Fruit fly (Drosophila melanogaster): ENCODE data around the gene CG9377.
A peak's percentile ranks its signal among the peaks of the same experiment; 100 is the strongest.

Gene CG9377

DNA sequence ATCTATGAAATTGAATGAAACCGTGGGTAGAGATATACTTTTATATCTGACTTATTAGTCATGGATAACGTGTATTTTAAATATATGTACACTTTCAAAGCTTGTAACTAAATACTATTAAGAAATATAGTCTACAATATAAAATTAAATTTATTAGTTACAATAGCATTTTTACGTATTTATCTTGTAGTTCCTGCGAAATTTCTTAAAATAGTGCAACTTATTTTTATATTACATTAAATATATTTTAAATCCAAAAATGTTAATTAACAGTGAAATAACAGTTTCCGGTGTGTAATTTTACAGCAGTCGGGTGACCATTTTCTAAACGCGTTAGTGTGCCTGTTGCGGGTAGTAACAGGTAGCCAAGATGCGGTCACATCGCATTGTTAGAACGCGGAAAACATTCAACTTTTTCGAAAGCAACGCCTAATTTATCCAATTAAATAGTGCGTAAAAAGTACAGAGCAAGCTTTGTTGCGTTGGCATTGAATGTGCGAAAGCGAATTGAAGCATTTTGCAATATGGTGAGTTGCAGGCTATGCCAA lies 37.3 kb upstream of the CG9377 start, which contains the start of the genes CG10859 and CG7110 (continued):
- TF ChIP-seq CG10267 (tag; optimal IDR thresholded peaks at IDR 0.05) (peak; percentile 60), slp2 (GFP tag; optimal IDR thresholded peaks at IDR 0.05) (no peak), dati (GFP tag; IDR thresholded peaks at IDR 0.05) (no peak), toy (GFP tag; IDR thresholded peaks at IDR 0.05) (no peak), CG4282 (GFP tag; optimal IDR thresholded peaks at IDR 0.05) (no peak), sens-2 (GFP tag; IDR thresholded peaks at IDR 0.05) (peak; percentile 33; the same call in 1 of the 2 replicates), CG11504 (tag; optimal IDR thresholded peaks at IDR 0.05) (peak; percentile 48), CG34422 (GFP tag; IDR thresholded peaks at IDR 0.05) (peak; percentile 27; the same call in 1 of the 3 replicates), BtbVII (GFP tag; optimal IDR thresholded peaks at IDR 0.05) (peak; percentile 31), Lhr (GFP tag; optimal IDR thresholded peaks at IDR 0.05) (peak; percentile 50), CG17328 (GFP tag; IDR thresholded peaks at IDR 0.05) (peak; percentile 14; the same call in 1 of the 2 replicates), CG12744 (GFP tag; optimal IDR thresholded peaks at IDR 0.05) (no peak), CoRest (tag; optimal IDR thresholded peaks at IDR 0.05) (peak; percentile 64), pb (GFP tag; optimal IDR thresholded peaks at IDR 0.05) (peak; percentile 27), tup (GFP tag; optimal IDR thresholded peaks at IDR 0.05) (no peak), CG1647 (GFP tag; optimal IDR thresholded peaks at IDR 0.05) (no peak), gsb (GFP tag; IDR thresholded peaks at IDR 0.05) (no peak), CG7839 (tag; optimal IDR thresholded peaks at IDR 0.05) (peak; percentile 40), fd3F (GFP tag; optimal IDR thresholded peaks at IDR 0.05) (no peak), CG18619 (GFP tag; optimal IDR thresholded peaks at IDR 0.05) (peak; percentile 65), CG15479 (GFP tag; optimal IDR thresholded peaks at IDR 0.05) (no peak), tap (tag; optimal IDR thresholded peaks at IDR 0.05) (peak; percentile 28), hbn (GFP tag; IDR thresholded peaks at IDR 0.05; ENCODE audit: partially characterized antibody) (no peak), chif (GFP tag; optimal IDR thresholded peaks at IDR 0.05) (no peak), CG11695 (GFP tag; IDR thresholded peaks at IDR 0.05) (no peak), Ets65A (GFP tag) (peak; percentile 70), CG6765 (GFP tag; optimal IDR thresholded peaks at IDR 0.05) (peak; percentile 72), Jarid2 (GFP tag; optimal IDR thresholded peaks at IDR 0.05) (peak; percentile 16), kni (GFP tag; optimal IDR thresholded peaks at IDR 0.05) (no peak), p53 (GFP tag; optimal IDR thresholded peaks at IDR 0.05) (no peak), salm (tag; optimal IDR thresholded peaks at IDR 0.05) (peak; percentile 24), CG8478 (optimal IDR thresholded peaks at IDR 0.05) (no peak), prd (optimal IDR thresholded peaks at IDR 0.05) (no peak), prd (GFP tag; IDR thresholded peaks at IDR 0.05) (no peak), tgo (GFP tag; IDR thresholded peaks at IDR 0.05) (no peak), chinmo (GFP tag; IDR thresholded peaks at IDR 0.05; ENCODE audit: partially characterized antibody) (no peak), CG2202 (tag; optimal IDR thresholded peaks at IDR 0.05) (peak; percentile 43), Bteb2 (GFP tag; optimal IDR thresholded peaks at IDR 0.05) (peak; percentile 34), CG17568 (GFP tag; optimal IDR thresholded peaks at IDR 0.05) (peak; percentile 51), ac (GFP tag; optimal IDR thresholded peaks at IDR 0.05) (no peak), CG1792 (GFP tag; optimal IDR thresholded peaks at IDR 0.05) (no peak), CG12071 (GFP tag; optimal IDR thresholded peaks at IDR 0.05) (peak; percentile 42), CG13775 (GFP tag; optimal IDR thresholded peaks at IDR 0.05) (peak; percentile 66), HmgZ (tag; optimal IDR thresholded peaks at IDR 0.05) (peak; percentile 46), unc-4 (GFP tag; IDR thresholded peaks at IDR 0.05; ENCODE audit: partially characterized antibody) (no peak), CG11085 (GFP tag; IDR thresholded peaks at IDR 0.05) (no peak), CG10321 (GFP tag; IDR thresholded peaks at IDR 0.05) (no peak), CG1233 (GFP tag; optimal IDR thresholded peaks at IDR 0.05) (peak; percentile 56), tna (GFP tag; IDR thresholded peaks at IDR 0.05; ENCODE audit: partially characterized antibody) (no peak), Hr3 (GFP tag; optimal IDR thresholded peaks at IDR 0.05) (no peak), pita (GFP tag; optimal IDR thresholded peaks at IDR 0.05) (no peak)

Measured in whole organism, embryonic.